Fruit fly (Drosophila melanogaster) whole organism: ENCODE data around the gene CG13884.

Experiments used
- CG8478 ChIP-seq: fragments of >200 bp; optimal IDR thresholded peaks from 2 replicates; lab custom pipeline; 2018; ENCODE audit warnings: inconsistent platforms
- EcR ChIP-seq, 2 experiments: fragments of >200 bp; optimal IDR thresholded peaks; 2 replicates each; lab custom pipeline; 2017; ENCODE audit warnings: missing biosample characterization in 2 of 2, missing genetic modification characterization in 2 of 2, missing genetic modification reagents in 2 of 2
- psq ChIP-seq: fragments of >200 bp; optimal IDR thresholded peaks from 2 replicates; lab custom pipeline; 2017

DNA sequence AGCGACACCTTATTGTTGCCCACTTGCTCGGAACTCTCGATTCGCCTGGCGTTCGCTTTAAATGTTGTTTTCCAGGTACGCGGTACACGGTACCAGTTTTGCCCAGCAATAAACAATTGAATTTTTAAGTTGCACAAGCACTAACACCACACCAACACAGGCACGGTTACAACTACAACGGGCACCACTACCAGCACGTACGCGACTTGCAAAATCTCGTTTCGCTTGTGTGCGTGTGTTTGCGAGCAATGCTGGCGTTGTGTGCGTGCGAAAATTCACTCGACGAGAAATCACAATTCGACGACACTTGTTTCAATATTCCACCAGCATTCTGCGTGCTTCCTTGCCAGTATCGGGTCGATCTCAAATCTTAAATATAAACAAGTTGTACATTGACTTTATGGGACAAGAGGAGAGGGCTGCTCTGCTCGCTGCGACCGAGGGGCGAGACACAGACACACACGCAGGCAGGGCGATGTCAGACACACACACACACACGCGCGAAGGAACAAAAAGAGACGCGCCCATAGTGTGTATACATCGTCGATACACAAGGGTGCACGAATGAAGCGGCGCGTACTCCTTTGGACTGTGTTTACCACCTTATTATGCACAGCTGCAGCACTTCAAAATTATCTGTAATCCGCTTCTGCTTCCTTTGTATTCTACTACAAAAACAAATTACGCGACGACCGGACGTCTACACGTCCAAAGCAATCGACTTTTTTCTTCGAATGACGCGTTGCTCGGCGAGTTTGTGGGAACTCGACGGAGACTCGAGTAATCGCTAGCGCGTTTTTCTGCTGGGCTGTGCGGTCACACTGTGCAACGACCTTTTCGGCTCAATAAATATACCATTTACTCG is 46.9 kb downstream of the CG13884 start, which contains the start of gene fwd:
- TF ChIP-seq psq (lab: Kevin White, UChicago) (no peak), CG8478 (lab: Kevin White, UChicago) (peak; percentile 88), EcR (GFP tag; optimal IDR thresholded peaks at IDR 0.05; lab: Kevin White, UChicago) (no peak)
